Fruit fly (Drosophila melanogaster) whole organism, embryonic: ENCODE data around the gene Scgalpha.

Experiments
- B-H1 ChIP-seq: fragments of 200-800 bp; sonication (Bioruptor generic); IDR thresholded peaks from 3 replicates; pipeline ENCODE4 v1.3.6; 2022; ENCODE audit warnings: missing biosample characterization, missing genetic modification characterization
- B-H2 ChIP-seq: fragments of 200-800 bp; sonication (Bioruptor generic); optimal IDR thresholded peaks from 2 replicates; lab custom pipeline; 2018; ENCODE audit warnings: missing biosample characterization, mild to moderate bottlenecking, missing genetic modification characterization
- BtbVII ChIP-seq: fragments of 200-800 bp; sonication (Bioruptor generic); optimal IDR thresholded peaks from 3 replicates; lab custom pipeline; 2017; ENCODE audit warnings: missing biosample characterization, mild to moderate bottlenecking, missing genetic modification characterization
- CG12071 ChIP-seq: fragments of 200-800 bp; sonication (Bioruptor generic); optimal IDR thresholded peaks from 3 replicates; lab custom pipeline; 2018; ENCODE audit warnings: missing biosample characterization, mild to moderate bottlenecking, missing genetic modification characterization
- CG13894 ChIP-seq: fragments of 200-800 bp; sonication (Bioruptor generic); optimal IDR thresholded peaks from 3 replicates; lab custom pipeline; 2018; ENCODE audit warnings: missing biosample characterization, mild to moderate bottlenecking, missing genetic modification characterization, moderate library complexity
- CG15011 ChIP-seq: fragments of 200-800 bp; sonication (Bioruptor generic); optimal IDR thresholded peaks from 3 replicates; lab custom pipeline; 2018; ENCODE audit warnings: missing biosample characterization, mild to moderate bottlenecking, missing genetic modification characterization
- CG16779 ChIP-seq: fragments of 200-800 bp; sonication (Bioruptor generic); IDR thresholded peaks from 2 replicates; pipeline ENCODE4 v1.3.6; 2022; ENCODE audit warnings: missing biosample characterization, missing genetic modification characterization
- CG1792 ChIP-seq: fragments of 200-800 bp; sonication (Bioruptor generic); optimal IDR thresholded peaks from 2 replicates; lab custom pipeline; 2016; ENCODE audit warnings: missing biosample characterization, missing genetic modification characterization
- CG1832 ChIP-seq: fragments of 200-800 bp; sonication (Bioruptor generic); optimal IDR thresholded peaks from 2 replicates; lab custom pipeline; 2017; ENCODE audit warnings: missing biosample characterization, mild to moderate bottlenecking, missing genetic modification characterization, inconsistent platforms
- CG2199 ChIP-seq: fragments of 200-800 bp; sonication (Bioruptor generic); IDR thresholded peaks from 3 replicates; pipeline ENCODE4 v1.3.6; 2022; ENCODE audit warnings: missing biosample characterization, missing genetic modification characterization
- CG31441 ChIP-seq: fragments of 200-800 bp; sonication (Bioruptor generic); IDR thresholded peaks from 2 replicates; pipeline ENCODE4 v1.3.6; 2022; ENCODE audit warnings: missing biosample characterization, missing genetic modification characterization
- CG3407 ChIP-seq: fragments of 200-800 bp; sonication (Bioruptor generic); optimal IDR thresholded peaks from 2 replicates; lab custom pipeline; 2018; ENCODE audit warnings: missing biosample characterization, mild to moderate bottlenecking, missing genetic modification characterization
- CG34376 ChIP-seq: fragments of 200-800 bp; sonication (Bioruptor generic); optimal IDR thresholded peaks from 2 replicates; lab custom pipeline; 2018; ENCODE audit warnings: missing biosample characterization, mild to moderate bottlenecking, missing genetic modification characterization
- CG5180 ChIP-seq: fragments of 200-800 bp; sonication (Bioruptor generic); optimal IDR thresholded peaks from 3 replicates; lab custom pipeline; 2017; ENCODE audit warnings: missing biosample characterization, missing genetic modification characterization, mild to moderate bottlenecking, moderate library complexity, missing genetic modification reagents
- CG8290 ChIP-seq, 3 experiments: fragments of 200-800 bp; sonication (Bioruptor generic); optimal IDR thresholded peaks; 2 replicates each; lab custom pipeline; 2016 to 2019; ENCODE audit warnings: missing biosample characterization in 3 of 3, missing genetic modification characterization in 3 of 3, mild to moderate bottlenecking in 2 of 3, moderate library complexity in 1 of 3
- D19B ChIP-seq: fragments of 200-800 bp; sonication (Bioruptor generic); optimal IDR thresholded peaks from 2 replicates; lab custom pipeline; 2017; ENCODE audit warnings: missing biosample characterization, mild to moderate bottlenecking, missing genetic modification characterization
- Deaf1 ChIP-seq: fragments of 200-800 bp; optimal IDR thresholded peaks from 3 replicates; lab custom pipeline; 2019; ENCODE audit warnings: missing biosample characterization, mild to moderate bottlenecking, missing genetic modification characterization, moderate library complexity
- Ets65A ChIP-seq: fragments of 200-800 bp; sonication (Bioruptor generic); peaks from one replicate; lab custom pipeline; 2016; ENCODE audit warnings: missing biosample characterization, missing genetic modification characterization
- HLH3B ChIP-seq: fragments of 200-800 bp; sonication (Bioruptor generic); IDR thresholded peaks from 2 replicates; pipeline ENCODE4 v1.3.6; 2022; ENCODE audit warnings: missing biosample characterization, missing genetic modification characterization
- Hand ChIP-seq: fragments of 200-800 bp; sonication (Bioruptor generic); optimal IDR thresholded peaks from 2 replicates; lab custom pipeline; 2017; ENCODE audit warnings: mild to moderate bottlenecking, missing biosample characterization, missing genetic modification reagents, missing genetic modification characterization
- Hey ChIP-seq: fragments of 200-800 bp; sonication (Bioruptor generic); optimal IDR thresholded peaks from 3 replicates; lab custom pipeline; 2018; ENCODE audit warnings: missing biosample characterization, mild to moderate bottlenecking, missing genetic modification characterization
- HmgZ ChIP-seq: fragments of 200-800 bp; sonication (Bioruptor generic); optimal IDR thresholded peaks from 2 replicates; lab custom pipeline; 2018; ENCODE audit warnings: missing biosample characterization, mild to moderate bottlenecking, missing genetic modification characterization
- Hr78 ChIP-seq, 2 experiments: fragments of 200-800 bp in 1 of 2; fragments of >200 bp in 1 of 2; sonication (Bioruptor generic) in 1 of 2; optimal IDR thresholded peaks; 2 replicates each; lab custom pipeline; 2017 to 2019; ENCODE audit warnings: missing biosample characterization in 2 of 2, missing genetic modification characterization in 2 of 2, mild to moderate bottlenecking in 1 of 2, moderate library complexity in 1 of 2
- Opbp ChIP-seq: fragments of 200-800 bp; sonication (Bioruptor generic); IDR thresholded peaks from 3 replicates; pipeline ENCODE4 v1.3.6; 2022; ENCODE audit warnings: missing biosample characterization, missing genetic modification characterization; ENCODE audit not compliant: partially characterized antibody
- Spps ChIP-seq: fragments of 200-800 bp; sonication (Bioruptor generic); optimal IDR thresholded peaks from 2 replicates; lab custom pipeline; 2018; ENCODE audit warnings: missing biosample characterization, mild to moderate bottlenecking, missing genetic modification characterization
- Tbp ChIP-seq: fragments of >200 bp; optimal IDR thresholded peaks from 2 replicates; lab custom pipeline; 2018; ENCODE audit warnings: missing biosample characterization, missing genetic modification characterization
- Xrp1 ChIP-seq: fragments of 200-800 bp; sonication (Bioruptor generic); IDR thresholded peaks from 2 replicates; pipeline ENCODE4 v1.3.6; 2022; ENCODE audit warnings: missing biosample characterization, missing genetic modification characterization
- chinmo ChIP-seq: fragments of 200-800 bp; sonication (Bioruptor generic); IDR thresholded peaks from 4 replicates; pipeline ENCODE4 v1.3.6; 2022; ENCODE audit warnings: missing biosample characterization, missing genetic modification characterization; ENCODE audit not compliant: partially characterized antibody
- exex ChIP-seq: fragments of 200-800 bp; sonication (Bioruptor generic); optimal IDR thresholded peaks from 4 replicates; lab custom pipeline; 2018; ENCODE audit warnings: missing biosample characterization, mild to moderate bottlenecking, missing genetic modification characterization, moderate library complexity
- grn ChIP-seq: fragments of 200-800 bp; sonication (Bioruptor generic); optimal IDR thresholded peaks from 3 replicates; lab custom pipeline; 2017; ENCODE audit warnings: missing biosample characterization, missing genetic modification characterization
- her ChIP-seq: fragments of 200-800 bp; sonication (Bioruptor generic); optimal IDR thresholded peaks from 2 replicates; lab custom pipeline; 2016; ENCODE audit warnings: missing biosample characterization, missing genetic modification characterization
- insv ChIP-seq, 2 experiments: fragments of 200-800 bp; sonication (Bioruptor generic); optimal IDR thresholded peaks; 3 replicates each; lab custom pipeline; 2016 to 2018; ENCODE audit warnings: missing biosample characterization in 2 of 2, missing genetic modification characterization in 2 of 2
- lab ChIP-seq: fragments of 200-800 bp; sonication (Bioruptor generic); optimal IDR thresholded peaks from 3 replicates; lab custom pipeline; 2017; ENCODE audit warnings: missing biosample characterization, missing genetic modification characterization, mild to moderate bottlenecking, moderate library complexity, missing genetic modification reagents
- lbe ChIP-seq: fragments of 200-800 bp; sonication (Bioruptor generic); optimal IDR thresholded peaks from 2 replicates; lab custom pipeline; 2016; ENCODE audit warnings: missing biosample characterization, mild to moderate bottlenecking, missing genetic modification characterization
- pb ChIP-seq: fragments of 200-800 bp; sonication (Bioruptor generic); optimal IDR thresholded peaks from 3 replicates; lab custom pipeline; 2016; ENCODE audit warnings: missing biosample characterization, missing genetic modification characterization
- ranshi ChIP-seq: fragments of 200-800 bp; sonication (Bioruptor generic); IDR thresholded peaks from 2 replicates; pipeline ENCODE4 v1.3.6; 2022; ENCODE audit warnings: missing biosample characterization, missing genetic modification characterization
- sens ChIP-seq: fragments of 200-800 bp; sonication (Bioruptor generic); peaks from one replicate; lab custom pipeline; 2016; ENCODE audit warnings: missing biosample characterization, missing genetic modification characterization
- sisA ChIP-seq: fragments of 200-800 bp; sonication (Bioruptor generic); IDR thresholded peaks from 2 replicates; pipeline ENCODE4 v1.3.6; 2022; ENCODE audit warnings: missing biosample characterization, missing genetic modification characterization
- sug ChIP-seq: fragments of 200-800 bp; optimal IDR thresholded peaks from 2 replicates; lab custom pipeline; 2019; ENCODE audit warnings: missing biosample characterization, mild to moderate bottlenecking, missing genetic modification characterization, moderate library complexity
- ttk ChIP-seq: fragments of 200-800 bp; sonication (Bioruptor generic); IDR thresholded peaks from 2 replicates; pipeline ENCODE4 v2.1.2; 2022; ENCODE audit warnings: missing biosample characterization, missing genetic modification characterization
- usp ChIP-seq: fragments of >200 bp; optimal IDR thresholded peaks from 2 replicates; lab custom pipeline; 2017; ENCODE audit warnings: missing biosample characterization, missing genetic modification characterization
- yki ChIP-seq: fragments of >200 bp; optimal IDR thresholded peaks from 3 replicates; lab custom pipeline; 2018
- zfh2 ChIP-seq: fragments of 200-800 bp; sonication (Bioruptor generic); optimal IDR thresholded peaks from 2 replicates; lab custom pipeline; 2016; ENCODE audit warnings: missing biosample characterization, missing genetic modification characterization

The Scgalpha gene

DNA sequence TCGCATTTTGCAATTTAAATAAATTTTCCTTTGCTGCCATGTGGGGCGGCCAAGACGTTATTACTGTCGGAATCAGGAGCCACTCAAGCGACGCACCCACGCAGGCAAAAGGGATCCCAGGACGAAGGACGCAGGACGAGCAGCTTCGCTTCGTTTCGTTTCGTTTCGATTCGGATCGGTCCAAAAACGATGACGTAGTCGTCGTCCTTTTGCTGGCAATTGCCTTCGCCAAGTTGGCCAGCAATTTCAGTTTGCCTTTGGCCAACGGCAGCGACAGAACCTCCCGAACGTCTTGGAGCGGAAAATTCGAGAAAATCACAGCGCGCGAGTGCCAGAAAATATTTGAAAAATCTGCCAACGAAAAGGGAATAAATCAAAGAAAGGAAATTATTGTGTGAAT, 34.8 kb downstream of the Scgalpha start, which contains the start of gene witty:
Gene witty, plus strand, starts transcription at position 249 of the 400 bp plus-strand sequence.
- no peak for TF ChIP-seq CG3407 (GFP tag; lab: Kevin White, UChicago)
- TF ChIP-seq Deaf1 (tag; lab: Kevin White, UChicago) = peak; percentile 93
- TF ChIP-seq Opbp (GFP tag; lab: Robert Waterston, UW) = no peak
- TF ChIP-seq CG16779 (GFP tag; lab: Robert Waterston, UW) = 0 out of 2 replicates have a peak, but pooled peaks have one; percentile 19
- TF ChIP-seq CG13894 (tag; lab: Kevin White, UChicago) = peak; percentile 38
- no peak for TF ChIP-seq pb (GFP tag; lab: Kevin White, UChicago)
- no peak for TF ChIP-seq CG1792 (GFP tag; lab: Kevin White, UChicago)
- 0 out of 2 replicates have a peak, but pooled peaks have one; percentile 9 for TF ChIP-seq sisA (GFP tag; lab: Robert Waterston, UW)
- TF ChIP-seq, all 482 proteins: peak for 4

DNA sequence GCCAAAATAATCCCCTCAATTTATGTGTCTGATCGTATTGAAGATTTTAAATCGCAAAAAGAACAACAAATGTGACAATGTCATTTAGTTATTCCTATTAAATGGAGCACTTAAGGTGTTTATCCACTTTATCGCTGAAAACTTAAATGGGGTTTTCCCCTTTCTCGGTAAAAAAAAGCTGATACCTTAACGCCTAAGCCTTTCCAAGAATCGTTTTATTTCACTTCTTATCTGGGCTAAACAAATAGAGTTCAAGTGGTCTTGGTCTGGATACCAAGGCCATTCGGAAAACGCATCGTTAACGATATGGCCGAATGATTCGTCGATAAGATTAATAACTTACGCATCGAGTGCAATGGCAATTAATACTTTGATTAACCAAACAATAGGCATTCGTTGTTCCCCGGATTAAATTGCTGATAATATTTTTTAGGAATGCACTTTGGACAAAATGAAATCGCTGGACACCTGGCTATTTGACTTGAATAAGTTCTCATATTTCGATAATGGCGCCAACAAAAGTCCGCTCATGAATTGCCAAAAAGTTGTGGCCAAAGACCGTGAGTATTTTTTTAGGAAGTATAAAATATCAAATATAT, 36.6 kb downstream of the Scgalpha start:
- TF ChIP-seq Spps (tag; lab: Kevin White, UChicago) = no peak
- no peak for TF ChIP-seq Hand
- no peak for TF ChIP-seq CG31441
- TF ChIP-seq her (GFP tag; lab: Kevin White, UChicago) = no peak
- TF ChIP-seq CG2199 (GFP tag; lab: Robert Waterston, UW) = no peak
- TF ChIP-seq Tbp (GFP tag; lab: Kevin White, UChicago) = no peak
- TF ChIP-seq HLH3B (GFP tag; lab: Robert Waterston, UW) = no peak
- no peak for TF ChIP-seq ranshi (GFP tag; lab: Robert Waterston, UW)
- TF ChIP-seq usp (GFP tag; lab: Kevin White, UChicago) = no peak
- no peak for TF ChIP-seq Xrp1 (GFP tag; lab: Robert Waterston, UW)
- TF ChIP-seq CG15011 (GFP tag; lab: Kevin White, UChicago) = no peak
- TF ChIP-seq lbe (GFP tag; lab: Kevin White, UChicago) = no peak
- no peak for TF ChIP-seq ttk (GFP tag; lab: Robert Waterston, UW)
- no peak for TF ChIP-seq CG1832 (GFP tag; lab: Kevin White, UChicago)
- no peak for TF ChIP-seq CG12071 (GFP tag; lab: Kevin White, UChicago)
- TF ChIP-seq yki (lab: Kevin White, UChicago) = no peak
- TF ChIP-seq Ets65A (GFP tag; lab: Kevin White, UChicago) = no peak

DNA sequence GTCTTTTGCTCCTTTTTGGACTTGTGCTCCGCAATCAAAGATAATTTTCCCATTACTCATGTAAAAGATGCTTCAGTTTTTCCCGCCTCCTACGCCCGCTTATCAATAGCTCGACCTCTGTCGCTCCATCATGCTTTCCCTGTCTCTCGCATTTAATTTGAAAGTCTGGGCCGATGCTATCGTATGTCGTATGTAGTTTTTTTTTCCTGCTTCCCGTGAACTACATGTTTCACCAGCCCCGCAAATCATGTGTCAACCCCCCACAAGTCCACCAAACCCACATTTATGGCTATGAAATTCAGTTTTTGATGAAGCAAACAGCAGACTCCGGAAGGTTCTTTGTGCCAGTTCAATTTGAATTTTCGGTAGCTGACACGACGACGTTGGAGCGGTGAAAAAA, 39.2 kb downstream of the Scgalpha start, which contains the start of gene CG14273:
Gene CG14273, plus strand, starts transcription at position 301 of the 400 bp plus-strand sequence.
- TF ChIP-seq sens (GFP tag; lab: Kevin White, UChicago) = peak; percentile 11
- no peak for TF ChIP-seq lbe (GFP tag; lab: Kevin White, UChicago)
- no peak for TF ChIP-seq CG8290 (GFP tag; optimal IDR thresholded peaks at IDR 0.05; lab: Kevin White, UChicago)
- no peak for TF ChIP-seq CG8290 (tag; optimal IDR thresholded peaks at IDR 0.05; lab: Kevin White, UChicago)

DNA sequence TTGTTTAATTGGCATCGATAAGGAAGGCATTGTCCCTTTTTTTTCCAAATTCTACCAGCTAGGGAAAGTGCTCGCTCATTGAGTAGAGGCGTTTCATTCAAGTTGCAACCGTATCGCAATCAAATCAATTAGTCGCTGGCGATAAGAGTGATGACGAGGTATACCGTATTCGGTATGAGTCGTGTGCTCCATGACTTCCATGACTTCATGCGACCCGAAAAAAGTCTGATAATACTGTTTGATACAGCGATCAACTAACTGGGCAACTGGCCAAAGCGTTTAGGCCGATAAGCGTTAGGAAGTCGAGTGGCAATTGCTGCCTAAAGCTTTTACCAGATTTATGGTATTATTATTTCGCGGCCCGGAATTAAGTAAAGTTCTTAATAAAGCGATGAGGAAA, 41.3 kb downstream of the Scgalpha start:
- TF ChIP-seq BtbVII (peak; percentile 2), sug (tag; lab: Kevin White, UChicago) (peak; percentile 51), B-H1 (GFP tag; lab: Robert Waterston, UW) (no peak), CG3407 (GFP tag; lab: Kevin White, UChicago) (no peak), lab (GFP tag; lab: Kevin White, UChicago) (peak; percentile 39), B-H2 (GFP tag; lab: Kevin White, UChicago) (peak; percentile 18), Hr78 (GFP tag; optimal IDR thresholded peaks at IDR 0.05; lab: Kevin White, UChicago) (peak in 1 of 2 experiments; percentile 68), HmgZ (tag; lab: Kevin White, UChicago) (peak; percentile 27), Hey (tag; lab: Kevin White, UChicago) (peak; percentile 14), zfh2 (GFP tag; lab: Kevin White, UChicago) (no peak), CG5180 (peak; percentile 74), Deaf1 (tag; lab: Kevin White, UChicago) (peak; percentile 16), exex (peak; percentile 96), insv (GFP tag; optimal IDR thresholded peaks at IDR 0.05; lab: Kevin White, UChicago) (no peak), CG34376 (GFP tag; lab: Kevin White, UChicago) (peak; percentile 78), chinmo (0 out of 4 replicates have a peak, but pooled peaks have one; percentile 37), grn (GFP tag; lab: Kevin White, UChicago) (peak; percentile 83), D19B (GFP tag; lab: Kevin White, UChicago) (peak; percentile 48)
